Worm (Caenorhabditis elegans) whole organism, L1 larva: ENCODE measurements around the gene lgc-57.

ENCODE experiments used
- C04F5.9 ChIP-seq: sonication (generic microtip); optimal IDR thresholded peaks from 2 replicates; lab custom pipeline; 2016; ENCODE audit warnings: missing genetic modification characterization, missing compliant biosample characterization
- F16B12.6 ChIP-seq: fragments of 150-350 bp; optimal IDR thresholded peaks from 2 replicates; lab custom pipeline; 2014; ENCODE audit warnings: missing biosample characterization, missing genetic modification characterization
- aha-1 ChIP-seq: fragments of 150-350 bp; optimal IDR thresholded peaks from 2 replicates; lab custom pipeline; 2014; ENCODE audit warnings: missing biosample characterization, missing genetic modification characterization
- blmp-1 ChIP-seq: fragments of 150-350 bp; optimal IDR thresholded peaks from 2 replicates; lab custom pipeline; 2014; ENCODE audit warnings: missing biosample characterization, missing genetic modification characterization
- ceh-63 ChIP-seq: fragments of 200-800 bp; sonication (Bioruptor generic); optimal IDR thresholded peaks from 2 replicates; lab custom pipeline; 2018; ENCODE audit warnings: mild to moderate bottlenecking, missing genetic modification characterization, missing compliant biosample characterization
- ceh-82 ChIP-seq, 3 experiments: fragments of 150-350 bp in 1 of 3; sonication (generic microtip) in 2 of 3; optimal IDR thresholded peaks; 2 replicates each; lab custom pipeline; 2014 to 2017; ENCODE audit warnings: missing biosample characterization in 3 of 3, missing genetic modification characterization in 3 of 3
- ceh-88 ChIP-seq: fragments of 200-800 bp; sonication (Bioruptor generic); IDR thresholded peaks from 2 replicates; pipeline ENCODE4 v1.3.6; 2022; ENCODE audit warnings: missing genetic modification characterization, missing compliant biosample characterization
- ceh-90 ChIP-seq: sonication (generic microtip); optimal IDR thresholded peaks from 2 replicates; lab custom pipeline; 2016; ENCODE audit warnings: missing genetic modification characterization, missing compliant biosample characterization
- dsc-1 ChIP-seq: sonication (generic microtip); optimal IDR thresholded peaks from 2 replicates; lab custom pipeline; 2016; ENCODE audit warnings: mild to moderate bottlenecking, missing genetic modification characterization, missing compliant biosample characterization
- efl-1 ChIP-seq, 4 experiments: fragments of 150-350 bp; optimal IDR thresholded peaks in 3 of 4; peaks in 1 of 4; 1 replicate in 1 of 4; 2 replicates in 3 of 4; lab custom pipeline; 2014; ENCODE audit warnings: missing biosample characterization in 2 of 4, missing genetic modification characterization in 2 of 4, missing genetic modification reagents in 2 of 4
- ets-5 ChIP-seq: fragments of 200-800 bp; sonication (Bioruptor generic); IDR thresholded peaks from 2 replicates; pipeline ENCODE4 v1.3.6; 2022; ENCODE audit warnings: missing genetic modification characterization, missing compliant biosample characterization
- fkh-4 ChIP-seq: sonication (generic microtip); optimal IDR thresholded peaks from 2 replicates; lab custom pipeline; 2016; ENCODE audit warnings: missing compliant biosample characterization, missing genetic modification characterization, borderline replicate concordance
- hpl-2 ChIP-seq: fragments of 150-350 bp; optimal IDR thresholded peaks from 2 replicates; lab custom pipeline; 2014; ENCODE audit warnings: missing biosample characterization, missing genetic modification reagents, missing genetic modification characterization
- jun-1 ChIP-seq: fragments of 150-350 bp; optimal IDR thresholded peaks from 2 replicates; lab custom pipeline; 2014; ENCODE audit warnings: missing biosample characterization, missing genetic modification reagents, missing genetic modification characterization
- lin-13 ChIP-seq: fragments of 150-350 bp; optimal IDR thresholded peaks from 2 replicates; lab custom pipeline; 2014; ENCODE audit warnings: missing biosample characterization, missing genetic modification reagents, missing genetic modification characterization
- lin-14 ChIP-seq: fragments of 200-800 bp; sonication (Bioruptor generic); optimal IDR thresholded peaks from 2 replicates; lab custom pipeline; 2018; ENCODE audit warnings: mild to moderate bottlenecking, missing genetic modification characterization, moderate library complexity, missing compliant biosample characterization
- lin-15B ChIP-seq: fragments of 150-350 bp; sonication (generic microtip); optimal IDR thresholded peaks from 3 replicates; lab custom pipeline; 2014; ENCODE audit warnings: missing biosample characterization, missing genetic modification characterization
- lin-35 ChIP-seq, 2 experiments: fragments of 150-350 bp; optimal IDR thresholded peaks; 2 replicates each; lab custom pipeline; 2014; ENCODE audit warnings: missing biosample characterization in 2 of 2, missing genetic modification characterization in 2 of 2, missing genetic modification reagents in 2 of 2
- lin-39 ChIP-seq: fragments of 150-350 bp; optimal IDR thresholded peaks from 2 replicates; lab custom pipeline; 2014; ENCODE audit warnings: missing biosample characterization, missing genetic modification reagents, missing genetic modification characterization
- lir-3 ChIP-seq: sonication (generic microtip); optimal IDR thresholded peaks from 2 replicates; lab custom pipeline; 2016; ENCODE audit warnings: mild to moderate bottlenecking, missing genetic modification characterization, moderate library complexity, missing compliant biosample characterization; ENCODE audit not compliant: poor library complexity
- lsy-2 ChIP-seq, 2 experiments: fragments of 150-350 bp; optimal IDR thresholded peaks; 2 replicates each; lab custom pipeline; 2014; ENCODE audit warnings: missing biosample characterization in 2 of 2, missing genetic modification characterization in 2 of 2
- mef-2 ChIP-seq: fragments of 150-350 bp; optimal IDR thresholded peaks from 2 replicates; lab custom pipeline; 2014; ENCODE audit warnings: missing biosample characterization, missing genetic modification characterization
- nhr-11 ChIP-seq: fragments of 150-350 bp; optimal IDR thresholded peaks from 2 replicates; lab custom pipeline; 2014; ENCODE audit warnings: missing biosample characterization, missing genetic modification characterization
- nhr-19 ChIP-seq: fragments of 200-800 bp; sonication (Bioruptor generic); conservative IDR thresholded peaks from 2 replicates; pipeline ENCODE4 v1.3.6; 2022; ENCODE audit warnings: missing genetic modification characterization, missing compliant biosample characterization
- nhr-237 ChIP-seq: fragments of 150-350 bp; optimal IDR thresholded peaks from 2 replicates; lab custom pipeline; 2014; ENCODE audit warnings: missing biosample characterization, missing genetic modification characterization
- nhr-28 ChIP-seq: fragments of 150-350 bp; optimal IDR thresholded peaks from 2 replicates; lab custom pipeline; 2014; ENCODE audit warnings: missing biosample characterization, missing genetic modification characterization
- nhr-47 ChIP-seq: sonication (generic microtip); optimal IDR thresholded peaks from 2 replicates; lab custom pipeline; 2016; ENCODE audit warnings: mild to moderate bottlenecking, missing genetic modification characterization, moderate library complexity, missing compliant biosample characterization
- nhr-71 ChIP-seq: sonication (generic microtip); optimal IDR thresholded peaks from 2 replicates; lab custom pipeline; 2016; ENCODE audit warnings: mild to moderate bottlenecking, missing genetic modification characterization, moderate library complexity, missing compliant biosample characterization
- nhr-76 ChIP-seq: sonication (generic microtip); optimal IDR thresholded peaks from 2 replicates; lab custom pipeline; 2017; ENCODE audit warnings: missing biosample characterization, missing genetic modification characterization
- nhr-85 ChIP-seq: sonication (generic microtip); peaks from one replicate; lab custom pipeline; 2016; ENCODE audit warnings: missing genetic modification characterization, inconsistent platforms, missing compliant biosample characterization
- nhr-90 ChIP-seq: sonication (generic microtip); optimal IDR thresholded peaks from 2 replicates; lab custom pipeline; 2016; ENCODE audit warnings: mild to moderate bottlenecking, missing genetic modification characterization, missing compliant biosample characterization; ENCODE audit not compliant: poor library complexity
- skn-1 ChIP-seq: fragments of 150-350 bp; optimal IDR thresholded peaks from 2 replicates; lab custom pipeline; 2014; ENCODE audit warnings: missing biosample characterization, missing genetic modification characterization
- snpc-4 ChIP-seq: fragments of 150-350 bp; optimal IDR thresholded peaks from 2 replicates; lab custom pipeline; 2014; ENCODE audit warnings: missing biosample characterization, missing genetic modification characterization
- sox-4 ChIP-seq: sonication (generic microtip); optimal IDR thresholded peaks from 2 replicates; lab custom pipeline; 2016; ENCODE audit warnings: missing genetic modification characterization, missing compliant biosample characterization
- tbx-2 ChIP-seq: sonication (generic microtip); optimal IDR thresholded peaks from 2 replicates; lab custom pipeline; 2016; ENCODE audit warnings: missing genetic modification characterization, missing compliant biosample characterization
- tlp-1 ChIP-seq: fragments of 150-350 bp; optimal IDR thresholded peaks from 2 replicates; lab custom pipeline; 2014; ENCODE audit warnings: missing biosample characterization, missing genetic modification characterization
- unc-30 ChIP-seq: sonication (generic microtip); optimal IDR thresholded peaks from 2 replicates; lab custom pipeline; 2017; ENCODE audit warnings: missing biosample characterization, missing genetic modification characterization
- unc-86 ChIP-seq: sonication (generic microtip); optimal IDR thresholded peaks from 2 replicates; lab custom pipeline; 2016; ENCODE audit warnings: missing genetic modification characterization, missing compliant biosample characterization
- vab-15 ChIP-seq: sonication (generic microtip); optimal IDR thresholded peaks from 2 replicates; lab custom pipeline; 2017; ENCODE audit warnings: missing genotype, mild to moderate bottlenecking, missing genetic modification characterization, missing compliant biosample characterization
- xbp-1 ChIP-seq: sonication (generic microtip); optimal IDR thresholded peaks from 2 replicates; lab custom pipeline; 2016; ENCODE audit warnings: missing genetic modification characterization, missing compliant biosample characterization
- zip-4 ChIP-seq: fragments of 200-800 bp; sonication (Bioruptor generic); optimal IDR thresholded peaks from 2 replicates; lab custom pipeline; 2018; ENCODE audit warnings: mild to moderate bottlenecking, missing genetic modification characterization, moderate library complexity, missing compliant biosample characterization

The lgc-57 gene

ce11 chrII:10706901-10707300 is 12.1 kb downstream of the lgc-57 start, which contains the start of gene col-80:
Gene col-80 (plus strand): TSS chrII:10707201.
- TF ChIP-seq lin-35 (GFP tag; optimal IDR thresholded peaks at IDR 0.05; lab: Kevin White, UChicago) (no peak), ceh-63 (GFP tag; lab: Kevin White, UChicago) (no peak), nhr-11 (tag; lab: Kevin White, UChicago) (no peak), lin-14 (GFP tag; lab: Kevin White, UChicago) (no peak), efl-1 (optimal IDR thresholded peaks at IDR 0.05; lab: Kevin White, UChicago) (no peak), efl-1 (GFP tag; optimal IDR thresholded peaks at IDR 0.05 in 1 of 2; lab: Kevin White, UChicago) (peak in 1 of 2 experiments; percentile 69)

ce11 chrII:10707439-10708096 is 12.8 kb downstream of the lgc-57 start:
- no peak for TF ChIP-seq nhr-76 (tag; lab: Kevin White, UChicago)
- TF ChIP-seq lir-3 (tag; lab: Kevin White, UChicago) = no peak
- no peak for TF ChIP-seq nhr-47
- no peak for TF ChIP-seq hpl-2 (GFP tag; lab: Kevin White, UChicago)
- no peak for TF ChIP-seq fkh-4 (tag; lab: Kevin White, UChicago)
- no peak for TF ChIP-seq unc-30 (tag; lab: Kevin White, UChicago)
- no peak for TF ChIP-seq aha-1
- no peak for TF ChIP-seq xbp-1 (tag; lab: Kevin White, UChicago)
- no peak for TF ChIP-seq lin-13 (GFP tag; lab: Kevin White, UChicago)
- TF ChIP-seq ceh-88 (GFP tag; lab: Robert Waterston, UW) = no peak
- TF ChIP-seq efl-1 (optimal IDR thresholded peaks at IDR 0.05; lab: Kevin White, UChicago) = no peak
- TF ChIP-seq efl-1 (GFP tag; optimal IDR thresholded peaks at IDR 0.05 in 1 of 2; lab: Kevin White, UChicago) = no peak
- TF ChIP-seq snpc-4 (tag; lab: Kevin White, UChicago) = no peak
- TF ChIP-seq zip-4 (GFP tag; lab: Kevin White, UChicago) = no peak
- TF ChIP-seq unc-86 (tag; lab: Kevin White, UChicago) = no peak
- no peak for TF ChIP-seq lsy-2 (tag; optimal IDR thresholded peaks at IDR 0.05; lab: Kevin White, UChicago)
- TF ChIP-seq jun-1 = no peak
- no peak for TF ChIP-seq nhr-71
- TF ChIP-seq tlp-1 = no peak
- no peak for TF ChIP-seq lin-15B (tag; lab: Kevin White, UChicago)
- TF ChIP-seq vab-15 (tag; lab: Kevin White, UChicago) = no peak

ce11 chrII:10708660-10709059 is 13.8 kb downstream of the lgc-57 start, which contains the start of gene bli-1:
Gene bli-1 (plus strand): TSS chrII:10708960.
- no peak for TF ChIP-seq nhr-90 (tag; lab: Kevin White, UChicago)
- no peak for TF ChIP-seq sox-4 (tag; lab: Kevin White, UChicago)
- TF ChIP-seq ceh-63 (GFP tag; lab: Kevin White, UChicago) = no peak
- TF ChIP-seq mef-2 (tag; lab: Kevin White, UChicago) = no peak
- no peak for TF ChIP-seq lir-3 (tag; lab: Kevin White, UChicago)
- TF ChIP-seq nhr-28 (tag; lab: Kevin White, UChicago) = no peak
- no peak for TF ChIP-seq nhr-11 (tag; lab: Kevin White, UChicago)
- TF ChIP-seq nhr-237 (tag; lab: Kevin White, UChicago) = no peak
- TF ChIP-seq ceh-90 = no peak
- no peak for TF ChIP-seq efl-1 (optimal IDR thresholded peaks at IDR 0.05; lab: Kevin White, UChicago)
- no peak for TF ChIP-seq efl-1 (GFP tag; optimal IDR thresholded peaks at IDR 0.05 in 1 of 2; lab: Kevin White, UChicago)
- no peak for TF ChIP-seq skn-1 (tag; lab: Kevin White, UChicago)
- no peak for TF ChIP-seq nhr-85 (tag; lab: Kevin White, UChicago)
- no peak for TF ChIP-seq ets-5

- TF ChIP-seq tbx-2 (tag; lab: Kevin White, UChicago) = peak; percentile 51
- TF ChIP-seq lsy-2 (tag; optimal IDR thresholded peaks at IDR 0.05; lab: Kevin White, UChicago) = peak; percentile 23 to 63
- peak; percentile 9 for TF ChIP-seq lin-14 (GFP tag; lab: Kevin White, UChicago)
- no peak for TF ChIP-seq lin-13 (GFP tag; lab: Kevin White, UChicago)
- no peak for TF ChIP-seq vab-15 (tag; lab: Kevin White, UChicago)
- TF ChIP-seq C04F5.9 (tag; lab: Kevin White, UChicago) = no peak
- TF ChIP-seq fkh-4 (tag; lab: Kevin White, UChicago) = peak; percentile 10
- TF ChIP-seq efl-1 (optimal IDR thresholded peaks at IDR 0.05; lab: Kevin White, UChicago) = peak; percentile 74 to 90
- peak; percentile 89 to 99 for TF ChIP-seq efl-1 (GFP tag; optimal IDR thresholded peaks at IDR 0.05 in 1 of 2; lab: Kevin White, UChicago)
- TF ChIP-seq ceh-82 (tag; optimal IDR thresholded peaks at IDR 0.05; lab: Kevin White, UChicago) = no peak
- peak; percentile 7 for TF ChIP-seq dsc-1 (tag; lab: Kevin White, UChicago)
- TF ChIP-seq skn-1 (tag; lab: Kevin White, UChicago) = peak; percentile 54
- no peak for TF ChIP-seq lin-39 (tag; lab: Kevin White, UChicago)
- TF ChIP-seq sox-4 (tag; lab: Kevin White, UChicago) = peak; percentile 30
- TF ChIP-seq blmp-1 (tag; lab: Kevin White, UChicago) = peak; percentile 35
- TF ChIP-seq nhr-90 (tag; lab: Kevin White, UChicago) = peak; percentile 35
- peak; percentile 69 for TF ChIP-seq lir-3 (tag; lab: Kevin White, UChicago)
- TF ChIP-seq snpc-4 (tag; lab: Kevin White, UChicago) = no peak
- no peak for TF ChIP-seq F16B12.6 (tag; lab: Kevin White, UChicago)
- peak; percentile 37 for TF ChIP-seq xbp-1 (tag; lab: Kevin White, UChicago)
- 0 out of 2 replicates have a peak, but pooled peaks have one; percentile 5 for TF ChIP-seq nhr-19
These were observed 19.6 kb downstream of the lgc-57 start, which contains the start of the genes dph-2 and C09G5.7 for ce11 chrII:10714262-10714933. Gene dph-2 (minus strand): TSS chrII:10714297. Gene C09G5.7 (plus strand): TSS chrII:10714883.
